Fruit fly (Drosophila melanogaster) whole organism: ENCODE data around the gene lectin-24A.

Experiments
- CG8478 ChIP-seq: fragments of >200 bp; optimal IDR thresholded peaks from 2 replicates; lab custom pipeline; 2018; ENCODE audit warnings: inconsistent platforms
- Dll ChIP-seq: fragments of >200 bp; optimal IDR thresholded peaks from 2 replicates; lab custom pipeline; 2017
- EcR ChIP-seq, 2 experiments: fragments of >200 bp; optimal IDR thresholded peaks; 2 replicates each; lab custom pipeline; 2017; ENCODE audit warnings: missing biosample characterization in 2 of 2, missing genetic modification characterization in 2 of 2, missing genetic modification reagents in 2 of 2
- pan ChIP-seq: fragments of >200 bp; optimal IDR thresholded peaks from 2 replicates; lab custom pipeline; 2017
- psq ChIP-seq: fragments of >200 bp; optimal IDR thresholded peaks from 2 replicates; lab custom pipeline; 2017
- usp ChIP-seq: fragments of >200 bp; optimal IDR thresholded peaks from 2 replicates; lab custom pipeline; 2017; ENCODE audit warnings: missing biosample characterization, missing genetic modification characterization, mixed read lengths

The lectin-24A gene

DNA sequence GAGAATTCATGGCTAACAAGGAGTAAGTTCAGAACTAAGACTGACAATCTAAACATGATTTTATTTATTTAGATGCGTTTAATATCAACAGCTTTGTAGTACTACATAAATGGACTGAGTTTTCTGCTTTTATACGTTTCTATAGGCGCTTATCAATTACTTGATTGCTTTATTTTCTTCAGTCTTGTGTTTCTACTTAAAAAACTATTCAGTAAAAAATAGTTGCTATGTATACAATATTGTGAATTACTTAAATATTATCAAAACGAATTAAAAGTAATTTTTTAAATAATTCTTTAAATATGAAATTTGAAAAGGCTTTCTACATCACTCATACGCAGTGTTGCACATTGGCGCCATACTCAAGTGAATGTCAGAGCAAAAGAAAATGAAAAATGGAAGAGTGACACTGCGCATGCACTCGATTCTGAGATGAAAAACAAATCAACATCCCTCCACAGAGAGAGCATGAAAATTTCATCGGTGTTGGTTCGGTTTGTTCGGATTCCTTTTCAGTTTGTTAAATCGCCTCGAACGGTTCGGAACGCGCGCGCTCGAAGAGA is at the start of gene lectin-24A, which contains the start of gene Shaw:
Gene lectin-24A (minus strand): TSS at position 101 of the 563 bp plus-strand sequence.
Gene Shaw (plus strand): TSS at position 513 of the 563 bp plus-strand sequence.
- TF ChIP-seq usp (GFP tag; lab: Kevin White, UChicago), result no peak
- TF ChIP-seq EcR (GFP tag; optimal IDR thresholded peaks at IDR 0.05; lab: Kevin White, UChicago), result no peak
- TF ChIP-seq pan (lab: Kevin White, UChicago), result no peak
- TF ChIP-seq Dll (lab: Kevin White, UChicago), result no peak
- TF ChIP-seq CG8478 (lab: Kevin White, UChicago), result no peak
- no peak for TF ChIP-seq psq

DNA sequence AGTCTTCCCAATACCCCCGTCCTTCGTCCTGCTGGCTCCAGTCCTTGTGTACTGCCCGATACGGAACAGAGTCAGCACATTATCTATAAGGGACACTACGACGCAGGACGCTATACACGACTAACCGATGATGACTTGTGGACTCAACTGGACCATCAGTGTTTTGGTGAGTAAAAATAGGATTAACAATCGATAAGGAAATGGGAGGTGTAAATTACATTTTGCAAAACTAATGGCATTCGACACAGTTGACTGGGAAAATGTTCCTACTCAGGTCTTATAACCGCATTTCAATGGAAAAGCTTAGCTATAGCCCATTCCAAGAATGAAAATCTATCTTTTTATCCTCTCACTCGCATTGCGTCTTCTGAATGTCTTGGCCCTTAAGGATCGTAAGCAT is 47.6 kb upstream of the lectin-24A start, which contains the start of gene CG43703:
Gene CG43703 (plus strand): TSS at position 301 of the 400 bp plus-strand sequence.
- TF ChIP-seq psq (no peak), pan (lab: Kevin White, UChicago) (no peak), Dll (lab: Kevin White, UChicago) (no peak), EcR (GFP tag; optimal IDR thresholded peaks at IDR 0.05; lab: Kevin White, UChicago) (no peak), CG8478 (lab: Kevin White, UChicago) (no peak), usp (GFP tag; lab: Kevin White, UChicago) (no peak)

DNA sequence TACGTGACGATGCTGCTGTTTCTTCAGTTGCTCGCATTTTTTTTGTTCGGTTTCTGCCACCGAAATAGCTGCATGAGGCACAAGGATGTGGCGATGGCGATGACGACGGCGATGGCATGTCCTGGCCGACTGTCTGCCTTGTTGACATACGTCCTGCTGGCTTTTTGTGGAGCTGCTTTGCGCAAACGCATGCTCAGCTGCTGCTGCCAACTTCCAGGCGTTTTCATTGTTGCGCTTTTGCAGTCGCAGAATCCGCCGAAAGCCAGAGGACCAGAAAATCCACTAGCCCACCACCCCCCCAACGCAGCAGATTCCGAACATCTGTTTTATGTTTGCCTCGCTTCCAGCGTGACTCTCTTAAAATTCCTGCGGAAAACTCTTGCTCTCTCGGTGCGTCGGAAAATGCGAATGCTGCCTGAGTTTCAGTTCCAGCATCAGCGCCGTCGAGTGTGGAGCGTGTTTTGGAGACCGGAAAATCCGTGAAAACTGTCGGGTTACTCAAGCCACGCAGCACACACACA is 39.3 kb upstream of the lectin-24A start, which contains the start of gene CG43707:
Gene CG43707 (plus strand): TSS at position 426 of the 521 bp plus-strand sequence.
- TF ChIP-seq psq, result no peak
- TF ChIP-seq usp (GFP tag; lab: Kevin White, UChicago), result no peak
- no peak for TF ChIP-seq EcR (GFP tag; optimal IDR thresholded peaks at IDR 0.05; lab: Kevin White, UChicago)
- TF ChIP-seq CG8478 (lab: Kevin White, UChicago), result no peak
- no peak for TF ChIP-seq Dll (lab: Kevin White, UChicago)
- TF ChIP-seq pan (lab: Kevin White, UChicago), result no peak

DNA sequence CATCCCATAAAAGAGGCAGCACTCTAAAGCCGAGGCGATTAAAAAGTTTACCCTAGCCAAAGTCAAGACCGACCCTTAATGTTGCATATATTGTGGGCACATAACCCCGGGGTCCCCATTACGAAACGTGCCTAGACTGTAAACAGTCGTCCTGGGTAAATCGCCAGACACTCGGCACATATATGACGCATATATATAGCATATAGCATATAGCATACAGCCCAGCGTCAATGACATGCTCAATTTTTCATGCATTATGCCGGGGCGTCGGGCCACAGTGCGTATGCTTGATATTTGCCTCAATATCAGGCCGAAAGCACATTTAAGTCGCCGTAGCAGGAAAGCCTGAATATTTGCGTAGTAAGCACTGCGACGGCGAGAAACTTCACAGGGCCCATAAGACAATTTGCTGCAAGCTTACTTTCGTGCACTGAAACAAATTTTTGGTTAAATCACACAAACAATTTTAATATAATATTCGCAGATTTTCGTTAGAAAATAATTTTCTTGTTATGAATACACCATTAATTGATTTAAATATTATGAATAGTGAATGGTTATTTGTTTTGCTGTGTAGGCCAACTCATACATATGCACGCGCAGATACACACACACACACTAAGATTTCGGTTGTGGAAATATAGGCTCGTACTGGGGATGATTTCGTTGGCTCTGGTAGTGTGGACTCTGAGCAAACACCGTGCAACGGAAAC is 37.4 kb upstream of the lectin-24A start:
- no peak for TF ChIP-seq Dll (lab: Kevin White, UChicago)
- no peak for TF ChIP-seq psq
- TF ChIP-seq pan (lab: Kevin White, UChicago), result no peak
- no peak for TF ChIP-seq usp (GFP tag; lab: Kevin White, UChicago)
- no peak for TF ChIP-seq CG8478 (lab: Kevin White, UChicago)
- no peak for TF ChIP-seq EcR (GFP tag; optimal IDR thresholded peaks at IDR 0.05; lab: Kevin White, UChicago)

DNA sequence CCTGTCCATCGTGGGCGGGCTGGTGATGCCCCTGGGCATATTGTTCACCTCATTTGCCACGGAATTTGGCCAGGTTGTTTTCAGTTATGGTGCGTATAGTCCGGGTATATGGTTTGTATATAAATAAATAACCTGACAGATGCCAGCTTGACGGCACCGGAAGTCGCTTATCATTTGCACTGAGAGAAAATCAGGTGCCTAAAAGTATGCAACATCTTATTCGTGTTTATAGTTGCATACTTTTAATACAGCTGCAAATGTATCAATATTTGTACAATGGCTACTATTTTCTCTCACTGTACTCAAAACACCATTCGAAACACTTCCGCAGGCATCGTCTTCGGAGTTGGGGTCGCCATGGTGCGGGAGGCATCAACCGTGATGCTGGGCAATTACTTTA is 31.1 kb upstream of the lectin-24A start:
- TF ChIP-seq CG8478 (lab: Kevin White, UChicago) (no peak), pan (lab: Kevin White, UChicago) (no peak), usp (GFP tag; lab: Kevin White, UChicago) (no peak), Dll (lab: Kevin White, UChicago) (no peak), psq (no peak), EcR (GFP tag; optimal IDR thresholded peaks at IDR 0.05; lab: Kevin White, UChicago) (no peak)

DNA sequence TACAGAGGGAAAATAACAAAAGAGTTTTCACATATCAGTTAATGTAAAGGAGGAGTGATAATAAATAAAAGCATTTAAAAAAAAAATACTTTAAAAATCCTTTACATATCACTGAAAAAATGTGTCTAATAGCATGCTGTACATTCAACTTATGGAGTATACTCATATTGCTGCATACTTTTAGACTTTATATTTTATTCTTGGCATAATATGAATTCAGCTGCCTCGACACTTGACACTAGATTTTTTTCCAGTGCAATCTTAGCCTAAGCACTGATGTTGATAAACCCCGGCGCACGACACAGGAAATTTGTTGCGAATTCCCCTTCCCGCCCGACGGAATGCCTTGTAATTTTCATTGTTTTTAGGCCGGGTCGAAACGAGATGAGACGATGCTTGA is 22.9 kb upstream of the lectin-24A start:
- no peak for TF ChIP-seq EcR (GFP tag; optimal IDR thresholded peaks at IDR 0.05; lab: Kevin White, UChicago)
- no peak for TF ChIP-seq Dll (lab: Kevin White, UChicago)
- TF ChIP-seq pan (lab: Kevin White, UChicago), result no peak
- no peak for TF ChIP-seq psq
- TF ChIP-seq CG8478 (lab: Kevin White, UChicago), result no peak
- TF ChIP-seq usp (GFP tag; lab: Kevin White, UChicago), result no peak

DNA sequence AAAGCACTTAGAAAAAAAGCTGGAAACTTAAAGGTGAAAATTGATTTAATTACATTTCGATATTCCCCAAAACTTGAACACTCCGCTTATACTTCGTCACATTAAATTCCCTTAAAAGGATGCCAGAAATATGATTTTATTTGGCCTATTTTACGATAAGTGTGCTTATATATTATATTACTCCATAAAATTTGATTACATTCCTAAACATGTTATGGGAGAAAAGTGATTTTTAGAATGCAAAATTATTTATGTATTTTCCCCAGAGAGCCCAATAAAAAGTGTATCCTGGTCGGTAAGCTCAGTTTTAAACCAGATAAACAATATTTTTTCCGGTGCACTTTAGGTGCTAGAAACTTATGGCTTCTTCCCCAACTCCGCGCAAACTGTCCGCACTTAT is 20.1 kb upstream of the lectin-24A start:
- no peak for TF ChIP-seq pan (lab: Kevin White, UChicago)
- no peak for TF ChIP-seq psq
- TF ChIP-seq CG8478 (lab: Kevin White, UChicago), result no peak

DNA sequence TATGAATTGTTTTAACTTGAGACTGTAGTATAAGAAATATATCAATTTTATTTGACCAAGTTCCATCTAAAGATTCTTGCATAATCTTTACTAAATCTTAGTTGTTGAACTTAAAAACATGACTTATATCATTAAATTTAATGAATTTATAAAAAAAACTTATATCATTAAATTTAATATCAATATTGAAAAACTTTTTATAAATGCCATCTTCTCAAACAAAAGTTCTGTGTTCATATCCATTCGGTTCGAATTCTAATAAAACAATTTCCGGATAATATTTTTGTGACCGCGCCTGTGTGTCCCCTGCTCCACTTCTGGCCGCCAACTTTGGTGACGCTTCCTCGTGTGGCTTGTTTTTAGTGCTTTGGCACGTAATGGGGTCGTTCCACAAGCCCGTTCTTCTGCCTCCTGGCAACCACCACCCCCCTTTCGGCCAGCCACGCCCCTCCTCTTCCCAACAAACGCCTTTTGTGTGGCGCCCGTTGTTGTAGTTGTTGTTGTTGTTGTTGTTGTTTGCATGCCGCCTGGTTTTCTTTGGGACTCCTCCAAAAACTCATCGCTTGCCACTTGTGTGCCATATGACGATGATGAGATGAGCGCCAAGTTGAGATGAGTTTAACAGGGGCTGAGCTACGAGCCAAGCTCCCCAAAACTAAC is 19.6 kb upstream of the lectin-24A start:
- no peak for TF ChIP-seq CG8478 (lab: Kevin White, UChicago)

DNA sequence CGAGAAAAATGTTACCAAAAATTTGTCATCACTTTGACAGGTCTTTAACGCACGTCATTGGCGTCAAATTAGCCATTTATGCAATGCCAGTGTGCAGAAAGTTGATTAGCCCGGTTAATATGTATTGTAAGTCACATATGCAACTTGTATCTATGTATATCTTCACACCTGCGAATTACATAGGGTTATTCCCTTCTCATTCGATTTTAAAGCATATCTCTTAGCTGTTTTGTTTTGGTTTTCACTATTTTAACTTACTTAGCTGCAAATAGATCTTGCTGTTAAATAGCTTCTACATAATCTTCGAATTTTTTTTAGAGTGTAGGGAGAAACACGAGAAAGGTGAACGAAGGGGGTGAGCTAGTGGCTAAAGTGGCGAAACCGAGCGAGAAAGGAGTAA is 13.5 kb upstream of the lectin-24A start:
- no peak for TF ChIP-seq EcR (GFP tag; optimal IDR thresholded peaks at IDR 0.05; lab: Kevin White, UChicago)
- TF ChIP-seq Dll (lab: Kevin White, UChicago), result no peak
- TF ChIP-seq usp (GFP tag; lab: Kevin White, UChicago), result no peak
- TF ChIP-seq pan (lab: Kevin White, UChicago), result no peak
- no peak for TF ChIP-seq CG8478 (lab: Kevin White, UChicago)
- no peak for TF ChIP-seq psq

DNA sequence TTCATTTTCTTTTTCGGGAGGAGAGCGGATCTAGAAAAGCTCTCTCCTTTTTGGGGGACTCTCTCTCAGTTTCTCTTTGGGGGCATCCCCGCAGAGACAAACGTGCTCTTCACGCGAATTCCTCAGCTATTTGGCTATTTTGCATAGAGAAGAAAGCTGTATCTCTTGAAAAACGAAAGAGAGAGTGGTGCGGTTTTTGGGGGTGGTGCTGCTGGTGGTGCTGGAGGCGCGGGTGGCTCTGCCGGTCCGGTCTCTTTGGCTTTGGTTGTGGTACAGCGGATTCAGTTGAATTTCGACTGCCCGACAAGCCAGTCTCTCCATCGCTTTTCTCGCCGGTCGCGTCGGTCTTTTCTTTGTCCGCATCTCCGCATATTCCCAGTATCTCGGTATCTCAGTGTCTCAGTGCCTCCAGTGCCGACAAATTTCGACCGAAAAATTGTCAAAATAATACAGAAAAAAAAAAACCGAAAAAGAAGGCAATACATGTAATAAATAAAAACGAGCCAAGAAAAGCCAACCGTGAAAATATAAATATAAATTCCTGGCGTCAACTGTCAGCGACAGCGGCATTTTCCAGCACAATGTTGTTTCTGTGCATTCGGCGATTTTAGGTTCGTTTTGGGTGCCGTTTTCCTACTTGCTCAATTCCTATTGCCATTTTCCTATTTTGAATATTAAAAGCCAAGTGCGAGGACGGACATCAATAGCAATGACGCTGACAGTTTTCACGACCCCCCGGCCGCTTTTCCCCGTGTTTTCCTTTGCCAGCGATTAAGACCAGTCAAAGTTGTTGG is 12.8 kb upstream of the lectin-24A start, which contains the start of gene CG10019:
Gene CG10019 (plus strand): TSS at position 285 of the 794 bp plus-strand sequence.
- TF ChIP-seq Dll (lab: Kevin White, UChicago) (peak; percentile 70), pan (lab: Kevin White, UChicago) (no peak)

DNA sequence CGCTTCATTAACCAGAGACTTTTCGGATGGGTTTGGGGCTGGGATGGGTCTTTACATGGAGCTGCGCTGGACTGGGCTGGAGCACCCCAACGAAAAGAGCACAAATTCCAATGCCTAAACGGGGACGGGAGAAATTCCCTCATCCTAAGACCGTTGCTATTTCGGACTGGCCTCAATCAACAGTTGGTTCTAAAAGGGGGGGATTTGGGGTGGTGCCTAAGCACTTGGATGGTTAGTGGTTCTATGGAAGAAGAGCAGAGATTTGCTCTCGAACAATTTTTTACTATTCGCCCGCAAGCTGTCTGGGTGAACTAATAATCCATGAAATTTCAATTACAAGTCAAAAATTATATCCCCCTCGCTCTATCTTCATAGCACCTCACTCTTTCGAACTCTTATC is 12.1 kb upstream of the lectin-24A start:
- TF ChIP-seq usp (GFP tag; lab: Kevin White, UChicago) (no peak), EcR (GFP tag; optimal IDR thresholded peaks at IDR 0.05; lab: Kevin White, UChicago) (no peak), psq (no peak)
